Fruit fly (Drosophila melanogaster): Measurements from ENCODE around the gene CG31698.

The CG31698 gene

dm6 chr2L:3152696-3153613 is 20.7 kb downstream of the CG31698 start (continued):
- TF ChIP-seq CG42726 (GFP tag; IDR thresholded peaks at IDR 0.05; ENCODE audit: partially characterized antibody) (no peak), CG12104 (GFP tag; optimal IDR thresholded peaks at IDR 0.05) (peak; percentile 89), CG4617 (GFP tag; optimal IDR thresholded peaks at IDR 0.05; ENCODE audit: borderline replicate concordance) (peak; percentile 85), Antp (GFP tag; optimal IDR thresholded peaks at IDR 0.05) (peak; percentile 96), CG4707 (GFP tag; optimal IDR thresholded peaks at IDR 0.05) (peak; percentile 89), tna (GFP tag; IDR thresholded peaks at IDR 0.05; ENCODE audit: partially characterized antibody) (no peak), sens-2 (GFP tag; IDR thresholded peaks at IDR 0.05) (peak; percentile 93), H2.0 (GFP tag; IDR thresholded peaks at IDR 0.05) (peak; percentile 92), CG32772 (GFP tag; IDR thresholded peaks at IDR 0.05) (peak; percentile 95), sna (GFP tag; IDR thresholded peaks at IDR 0.05; ENCODE audit: partially characterized antibody) (no peak), chn (GFP tag; optimal IDR thresholded peaks at IDR 0.05) (peak; percentile 96), CG7963 (GFP tag; IDR thresholded peaks at IDR 0.05; ENCODE audit: partially characterized antibody) (no peak), cg (GFP tag; optimal IDR thresholded peaks at IDR 0.05) (peak; percentile 85), Bdp1 (GFP tag; optimal IDR thresholded peaks at IDR 0.05) (peak; percentile 83), CG30431 (GFP tag; optimal IDR thresholded peaks at IDR 0.05) (peak; percentile 84), hb (GFP tag; IDR thresholded peaks at IDR 0.05; ENCODE audit: partially characterized antibody) (no peak), CG14441 (GFP tag; IDR thresholded peaks at IDR 0.05) (peak; percentile 91), CG3407 (GFP tag; optimal IDR thresholded peaks at IDR 0.05) (peak; percentile 95), B-H2 (GFP tag; optimal IDR thresholded peaks at IDR 0.05) (peak; percentile 36), CG3281 (GFP tag; optimal IDR thresholded peaks at IDR 0.05) (peak; percentile 71), CG14014 (GFP tag; IDR thresholded peaks at IDR 0.05) (peak; percentile 80), TFAM (GFP tag; optimal IDR thresholded peaks at IDR 0.05) (peak; percentile 69), CG16779 (GFP tag; IDR thresholded peaks at IDR 0.05) (peak; percentile 79), Elba2 (GFP tag; optimal IDR thresholded peaks at IDR 0.05) (no peak), CG3995 (GFP tag; optimal IDR thresholded peaks at IDR 0.05) (peak; percentile 13), ab (GFP tag; optimal IDR thresholded peaks at IDR 0.05) (peak; percentile 89), CG17328 (GFP tag; IDR thresholded peaks at IDR 0.05) (peak; percentile 97), Kr (GFP tag; optimal IDR thresholded peaks at IDR 0.05) (no peak), CG14667 (GFP tag; IDR thresholded peaks at IDR 0.05) (peak; percentile 91), Vsx1 (GFP tag; optimal IDR thresholded peaks at IDR 0.05) (peak; percentile 83), Ptx1 (GFP tag; IDR thresholded peaks at IDR 0.05) (peak; percentile 97), sisA (GFP tag; IDR thresholded peaks at IDR 0.05) (peak; percentile 98), Bgb (GFP tag; IDR thresholded peaks at IDR 0.05; ENCODE audit: partially characterized antibody) (no peak), CG9215 (GFP tag; IDR thresholded peaks at IDR 0.05) (peak; percentile 82), Doc2 (GFP tag; IDR thresholded peaks at IDR 0.05) (no peak), CG14050 (GFP tag; IDR thresholded peaks at IDR 0.05) (peak; percentile 90), kah (GFP tag; optimal IDR thresholded peaks at IDR 0.05) (peak; percentile 89), CG18476 (GFP tag; optimal IDR thresholded peaks at IDR 0.05) (peak; percentile 90), CG1647 (GFP tag; optimal IDR thresholded peaks at IDR 0.05) (peak; percentile 90), cato (GFP tag; optimal IDR thresholded peaks at IDR 0.05; ENCODE audit: borderline replicate concordance) (peak; percentile 93), YL-1 (GFP tag; optimal IDR thresholded peaks at IDR 0.05) (peak; percentile 72), B-H1 (GFP tag; IDR thresholded peaks at IDR 0.05) (peak; percentile 86), Taf1 (GFP tag; IDR thresholded peaks at IDR 0.05) (peak; percentile 67), CG11723 (GFP tag; optimal IDR thresholded peaks at IDR 0.05) (peak; percentile 82), CG17568 (GFP tag; optimal IDR thresholded peaks at IDR 0.05) (peak; percentile 72), hth (optimal IDR thresholded peaks at IDR 0.05) (no peak), br (optimal IDR thresholded peaks at IDR 0.05) (no peak), ttk (GFP tag; IDR thresholded peaks at IDR 0.05) (peak; percentile 96), CG17361 (GFP tag; IDR thresholded peaks at IDR 0.05) (peak; percentile 96), Ada2b (GFP tag; IDR thresholded peaks at IDR 0.05) (peak; percentile 91)

Measured in whole organism, embryonic.